Worm (Caenorhabditis elegans): Measurements from ENCODE around the gene rbmx-2.

- TF ChIP-seq lin-14 (GFP tag; optimal IDR thresholded peaks at IDR 0.05) (no peak), ces-1 (GFP tag; optimal IDR thresholded peaks at IDR 0.05) (no peak), nhr-12 (tag; optimal IDR thresholded peaks at IDR 0.05) (no peak), lin-39 (tag; optimal IDR thresholded peaks at IDR 0.05) (no peak), skn-1 (tag; optimal IDR thresholded peaks at IDR 0.05) (no peak), nhr-237 (tag; optimal IDR thresholded peaks at IDR 0.05) (no peak), ceh-8 (GFP tag; optimal IDR thresholded peaks at IDR 0.05) (no peak), xbp-1 (tag; optimal IDR thresholded peaks at IDR 0.05) (no peak), mep-1 (tag; optimal IDR thresholded peaks at IDR 0.05) (no peak), elt-3 (tag; optimal IDR thresholded peaks at IDR 0.05) (no peak)
Observed at ce11 chrII:6147131-6147530, 49.6 kb downstream of the rbmx-2 start.

Measured in whole organism, L1 larva.